ENCODE assay signal across 6 fruit fly cellular contexts in genomic region chr3R:8027203-8027688, dm6.
TF ChIP-seq lines count a peak whose summit lies in the region.

No protein-coding gene starts in this region.

- TF ChIP-seq CTCF in whole organism, embryonic (GFP tag; optimal IDR thresholded peaks at IDR 0.05; lab: Kevin White, UChicago) = peak; percentile 23

TF ChIP-seq in whole organism, 6 proteins besides CTCF, POLR2A, EP300 and RAD21:
- TF ChIP-seq psq (optimal IDR thresholded peaks at IDR 0.05; lab: Kevin White, UChicago) = no peak
- TF ChIP-seq Dll (optimal IDR thresholded peaks at IDR 0.05; lab: Kevin White, UChicago) = peak; percentile 63
TF ChIP-seq in whole organism: peak in this region for 1.

TF ChIP-seq in whole organism, adult, 20 proteins besides CTCF, POLR2A, EP300 and RAD21:
- TF ChIP-seq kay (GFP tag; lab: Kevin White, UChicago; ENCODE audit: borderline replicate concordance) (no peak), CG33017 (tag; optimal IDR thresholded peaks at IDR 0.05; lab: Kevin White, UChicago) (peak; percentile 81), CG12768 (GFP tag; optimal IDR thresholded peaks at IDR 0.05; lab: Kevin White, UChicago) (peak; percentile 42), bab1 (GFP tag; optimal IDR thresholded peaks at IDR 0.05; lab: Kevin White, UChicago) (peak; percentile 13), Clk (GFP tag; optimal IDR thresholded peaks at IDR 0.05; lab: Kevin White, UChicago) (no peak), CG11617 (GFP tag; optimal IDR thresholded peaks at IDR 0.05; lab: Kevin White, UChicago) (peak; percentile 71), CG7045 (GFP tag; optimal IDR thresholded peaks at IDR 0.05; lab: Kevin White, UChicago) (peak; percentile 57), Hr96 (GFP tag; optimal IDR thresholded peaks at IDR 0.05; lab: Kevin White, UChicago) (no peak), cic (GFP tag; optimal IDR thresholded peaks at IDR 0.05; lab: Kevin White, UChicago) (no peak), tj (GFP tag; optimal IDR thresholded peaks at IDR 0.05; lab: Kevin White, UChicago) (peak; percentile 35), pad (GFP tag; optimal IDR thresholded peaks at IDR 0.05; lab: Kevin White, UChicago) (peak; percentile 1), CG5204 (GFP tag; optimal IDR thresholded peaks at IDR 0.05; lab: Kevin White, UChicago) (no peak), toe (GFP tag; optimal IDR thresholded peaks at IDR 0.05; lab: Kevin White, UChicago) (no peak), Mnt (GFP tag; optimal IDR thresholded peaks at IDR 0.05; lab: Kevin White, UChicago) (no peak), CG7101 (tag; optimal IDR thresholded peaks at IDR 0.05; lab: Kevin White, UChicago) (peak; percentile 68), CG14711 (tag; optimal IDR thresholded peaks at IDR 0.05; lab: Kevin White, UChicago) (no peak)

TF ChIP-seq in whole organism, embryonic, 481 proteins besides CTCF, POLR2A, EP300 and RAD21 (continues in another document):
- TF ChIP-seq Optix (GFP tag; IDR thresholded peaks at IDR 0.05; lab: Robert Waterston, UW) (0 out of 3 replicates have a peak, but pooled peaks have one; percentile 9), CG9727 (GFP tag; optimal IDR thresholded peaks at IDR 0.05; lab: Kevin White, UChicago) (peak; percentile 79), gt (GFP tag; IDR thresholded peaks at IDR 0.05; lab: Robert Waterston, UW) (no peak), CG34376 (GFP tag; optimal IDR thresholded peaks at IDR 0.05; lab: Kevin White, UChicago) (no peak), pros (GFP tag; optimal IDR thresholded peaks at IDR 0.05; lab: Kevin White, UChicago) (no peak), aop (GFP tag; IDR thresholded peaks at IDR 0.05; lab: Robert Waterston, UW) (no peak), CoRest (tag; optimal IDR thresholded peaks at IDR 0.05; lab: Kevin White, UChicago) (peak; percentile 97), ap (GFP tag; IDR thresholded peaks at IDR 0.05; lab: Robert Waterston, UW) (peak; percentile 56), CG6689 (GFP tag; IDR thresholded peaks at IDR 0.05; lab: Robert Waterston, UW) (peak; percentile 78), esg (GFP tag; conservative IDR thresholded peaks at IDR 0.05; lab: Robert Waterston, UW) (peak; percentile 81), wek (GFP tag; optimal IDR thresholded peaks at IDR 0.05; lab: Kevin White, UChicago) (no peak), Xbp1 (GFP tag; optimal IDR thresholded peaks at IDR 0.05; lab: Kevin White, UChicago) (peak; percentile 86), CG15514 (GFP tag; optimal IDR thresholded peaks at IDR 0.05; lab: Kevin White, UChicago) (peak; percentile 45), Dad (GFP tag; optimal IDR thresholded peaks at IDR 0.05; lab: Kevin White, UChicago) (no peak), HLH4C (GFP tag; IDR thresholded peaks at IDR 0.05; lab: Robert Waterston, UW; ENCODE audit: partially characterized antibody) (no peak), CG16815 (GFP tag; optimal IDR thresholded peaks at IDR 0.05; lab: Kevin White, UChicago) (peak; percentile 48), CG6254 (GFP tag; optimal IDR thresholded peaks at IDR 0.05; lab: Kevin White, UChicago) (peak; percentile 76), CG1529 (GFP tag; optimal IDR thresholded peaks at IDR 0.05; lab: Kevin White, UChicago) (no peak), CG11504 (tag; optimal IDR thresholded peaks at IDR 0.05; lab: Kevin White, UChicago) (peak; percentile 90)

TF ChIP-seq in whole organism, prepupa, 60 proteins besides CTCF, POLR2A, EP300 and RAD21 (continues in another document):
- peak; percentile 78 for TF ChIP-seq Sox15 (GFP tag; optimal IDR thresholded peaks at IDR 0.05; lab: Kevin White, UChicago)
- TF ChIP-seq CG6808 (GFP tag; optimal IDR thresholded peaks at IDR 0.05; lab: Kevin White, UChicago) = peak; percentile 75
- peak; percentile 84 for TF ChIP-seq Hr4 (GFP tag; optimal IDR thresholded peaks at IDR 0.05; lab: Kevin White, UChicago)
- peak; percentile 64 for TF ChIP-seq Blimp-1 (GFP tag; optimal IDR thresholded peaks at IDR 0.05; lab: Kevin White, UChicago)
- TF ChIP-seq CG11902 (GFP tag; optimal IDR thresholded peaks at IDR 0.05; lab: Kevin White, UChicago) = peak; percentile 55
- peak; percentile 77 for TF ChIP-seq Sox14 (GFP tag; optimal IDR thresholded peaks at IDR 0.05; lab: Kevin White, UChicago)
- peak; percentile 39; the same call in 1 of the 2 replicates for TF ChIP-seq Gug (GFP tag; IDR thresholded peaks at IDR 0.05; lab: Robert Waterston, UW)
- peak; percentile 85 to 94 for TF ChIP-seq ss (GFP tag; optimal IDR thresholded peaks at IDR 0.05; lab: Kevin White, UChicago)
- no peak for TF ChIP-seq Smox (GFP tag; optimal IDR thresholded peaks at IDR 0.05; lab: Kevin White, UChicago)
- TF ChIP-seq CG4318 (GFP tag; optimal IDR thresholded peaks at IDR 0.05; lab: Kevin White, UChicago) = peak; percentile 89
- TF ChIP-seq pdm3 (GFP tag; optimal IDR thresholded peaks at IDR 0.05; lab: Kevin White, UChicago) = peak; percentile 76
- peak; percentile 74 for TF ChIP-seq spab (GFP tag; optimal IDR thresholded peaks at IDR 0.05; lab: Kevin White, UChicago)
- TF ChIP-seq salr (GFP tag; optimal IDR thresholded peaks at IDR 0.05; lab: Kevin White, UChicago) = peak; percentile 37 to 97
- peak; percentile 83 for TF ChIP-seq Ets96B (tag; optimal IDR thresholded peaks at IDR 0.05; lab: Kevin White, UChicago)
- TF ChIP-seq CG10631 (GFP tag; optimal IDR thresholded peaks at IDR 0.05; lab: Kevin White, UChicago) = peak; percentile 92
- peak; percentile 92 for TF ChIP-seq achi (GFP tag; optimal IDR thresholded peaks at IDR 0.05; lab: Kevin White, UChicago)
- peak; percentile 72 for TF ChIP-seq CG3919 (GFP tag; optimal IDR thresholded peaks at IDR 0.05; lab: Kevin White, UChicago)
- TF ChIP-seq Eip78C (GFP tag; lab: Kevin White, UChicago) = peak; percentile 95
- TF ChIP-seq svp (GFP tag; lab: Kevin White, UChicago) = peak; percentile 88

TF ChIP-seq in whole organism, pupa, 21 proteins besides CTCF, POLR2A, EP300 and RAD21:
- TF ChIP-seq CG17806 (tag; optimal IDR thresholded peaks at IDR 0.05; lab: Kevin White, UChicago) (peak; percentile 80), Pif1B (GFP tag; optimal IDR thresholded peaks at IDR 0.05; lab: Kevin White, UChicago) (peak; percentile 86), Snoo (tag; optimal IDR thresholded peaks at IDR 0.05; lab: Kevin White, UChicago) (peak; percentile 85), Pif1A (GFP tag; optimal IDR thresholded peaks at IDR 0.05; lab: Kevin White, UChicago) (peak; percentile 38), CG8159 (tag; optimal IDR thresholded peaks at IDR 0.05; lab: Kevin White, UChicago) (peak; percentile 91), CG34367 (tag; optimal IDR thresholded peaks at IDR 0.05; lab: Kevin White, UChicago) (peak; percentile 85), CG4496 (GFP tag; IDR thresholded peaks at IDR 0.05; lab: Robert Waterston, UW) (peak; percentile 43; the same call in 1 of the 3 replicates), CG14655 (GFP tag; optimal IDR thresholded peaks at IDR 0.05; lab: Kevin White, UChicago) (peak; percentile 93), EcR (GFP tag; optimal IDR thresholded peaks at IDR 0.05; lab: Kevin White, UChicago) (peak; percentile 43), CG10348 (GFP tag; IDR thresholded peaks at IDR 0.05; lab: Robert Waterston, UW) (0 out of 2 replicates have a peak, but pooled peaks have one; percentile 11), CG13204 (GFP tag; optimal IDR thresholded peaks at IDR 0.05; lab: Kevin White, UChicago) (peak; percentile 79), Ets98B (GFP tag; IDR thresholded peaks at IDR 0.05; lab: Robert Waterston, UW) (peak; percentile 65), CG8301 (tag; optimal IDR thresholded peaks at IDR 0.05; lab: Kevin White, UChicago) (peak; percentile 55), CG9948 (tag; optimal IDR thresholded peaks at IDR 0.05; lab: Kevin White, UChicago) (peak; percentile 87), CG32121 (GFP tag; IDR thresholded peaks at IDR 0.05; lab: Robert Waterston, UW) (peak; percentile 63), gl (tag; optimal IDR thresholded peaks at IDR 0.05; lab: Kevin White, UChicago) (no peak), D1 (tag; optimal IDR thresholded peaks at IDR 0.05; lab: Kevin White, UChicago) (peak; percentile 85), rn (GFP tag; IDR thresholded peaks at IDR 0.05; lab: Robert Waterston, UW) (no peak), fd96Ca (GFP tag; IDR thresholded peaks at IDR 0.05; lab: Robert Waterston, UW) (no peak), CG15710 (tag; optimal IDR thresholded peaks at IDR 0.05; lab: Kevin White, UChicago) (peak; percentile 93), CG12605 (GFP tag; IDR thresholded peaks at IDR 0.05; lab: Robert Waterston, UW) (peak; percentile 62)

TF ChIP-seq in whole organism, wandering third instar larva, 38 proteins besides CTCF, POLR2A, EP300 and RAD21 (continues in another document):
- TF ChIP-seq psq (GFP tag; optimal IDR thresholded peaks at IDR 0.05; lab: Kevin White, UChicago) = peak; percentile 85
- TF ChIP-seq ey (GFP tag; optimal IDR thresholded peaks at IDR 0.05; lab: Kevin White, UChicago) = peak; percentile 53
- peak; percentile 55 for TF ChIP-seq Dif (GFP tag; optimal IDR thresholded peaks at IDR 0.05; lab: Kevin White, UChicago; ENCODE audit: partially characterized antibody)
- TF ChIP-seq sage (GFP tag; optimal IDR thresholded peaks at IDR 0.05; lab: Kevin White, UChicago) = peak; percentile 67
- peak; percentile 17 to 28 for TF ChIP-seq dl (GFP tag; optimal IDR thresholded peaks at IDR 0.05; lab: Kevin White, UChicago; ENCODE audit: insufficient read depth in 1 of 2, partially characterized antibody in 2 of 2)
- TF ChIP-seq usp (GFP tag; optimal IDR thresholded peaks at IDR 0.05; lab: Kevin White, UChicago) = no peak
- TF ChIP-seq OdsH (GFP tag; optimal IDR thresholded peaks at IDR 0.05; lab: Kevin White, UChicago) = peak; percentile 81
- TF ChIP-seq Rel (GFP tag; optimal IDR thresholded peaks at IDR 0.05; lab: Kevin White, UChicago) = peak; percentile 22
- peak; percentile 51 for TF ChIP-seq Rel (tag; optimal IDR thresholded peaks at IDR 0.05; lab: Kevin White, UChicago)
- TF ChIP-seq fru (GFP tag; optimal IDR thresholded peaks at IDR 0.05; lab: Kevin White, UChicago) = no peak
- peak; percentile 65 for TF ChIP-seq dmrt93B (GFP tag; optimal IDR thresholded peaks at IDR 0.05; lab: Kevin White, UChicago)
- no peak for TF ChIP-seq Dfd (GFP tag; optimal IDR thresholded peaks at IDR 0.05; lab: Kevin White, UChicago)
- TF ChIP-seq pan (optimal IDR thresholded peaks at IDR 0.05; lab: Kevin White, UChicago) = no peak
- no peak for TF ChIP-seq Mio (GFP tag; optimal IDR thresholded peaks at IDR 0.05; lab: Kevin White, UChicago)
- TF ChIP-seq woc (GFP tag; optimal IDR thresholded peaks at IDR 0.05; lab: Kevin White, UChicago) = peak; percentile 75
- TF ChIP-seq br (GFP tag; optimal IDR thresholded peaks at IDR 0.05; lab: Kevin White, UChicago) = peak; percentile 62
- TF ChIP-seq Sp1 (GFP tag; optimal IDR thresholded peaks at IDR 0.05; lab: Kevin White, UChicago) = peak; percentile 90
- TF ChIP-seq foxo (GFP tag; optimal IDR thresholded peaks at IDR 0.05; lab: Kevin White, UChicago) = peak in 1 of 2 experiments; percentile 76
- TF ChIP-seq h (GFP tag; optimal IDR thresholded peaks at IDR 0.05; lab: Kevin White, UChicago) = peak; percentile 18
- no peak for TF ChIP-seq CG32264 (GFP tag; optimal IDR thresholded peaks at IDR 0.05; lab: Kevin White, UChicago)
- no peak for TF ChIP-seq jim (GFP tag; optimal IDR thresholded peaks at IDR 0.05; lab: Kevin White, UChicago)
- no peak for TF ChIP-seq Abd-B (GFP tag; optimal IDR thresholded peaks at IDR 0.05; lab: Kevin White, UChicago)
- TF ChIP-seq rgr (GFP tag; optimal IDR thresholded peaks at IDR 0.05; lab: Kevin White, UChicago) = peak; percentile 84
